Fruit fly (Drosophila melanogaster) whole organism, embryonic: ENCODE results near the gene CG10996.

ENCODE experiments used
- BtbVII ChIP-seq: fragments of 200-800 bp; sonication (Bioruptor generic); optimal IDR thresholded peaks from 3 replicates; lab custom pipeline; 2017; ENCODE audit warnings: missing biosample characterization, mild to moderate bottlenecking, missing genetic modification characterization
- CG10979 ChIP-seq: fragments of 200-800 bp; sonication (Bioruptor generic); optimal IDR thresholded peaks from 2 replicates; lab custom pipeline; 2018; ENCODE audit warnings: missing biosample characterization, mild to moderate bottlenecking, missing genetic modification characterization, moderate library complexity
- CG11560 ChIP-seq: fragments of 200-800 bp; sonication (Bioruptor generic); IDR thresholded peaks from 3 replicates; pipeline ENCODE4 v1.3.6; 2022; ENCODE audit warnings: missing biosample characterization, missing genetic modification characterization
- CG11723 ChIP-seq: fragments of 200-800 bp; sonication (Bioruptor generic); optimal IDR thresholded peaks from 2 replicates; lab custom pipeline; 2017; ENCODE audit warnings: missing biosample characterization, mild to moderate bottlenecking, missing genetic modification characterization
- CG12744 ChIP-seq: fragments of 200-800 bp; sonication (Bioruptor generic); optimal IDR thresholded peaks from 2 replicates; lab custom pipeline; 2016; ENCODE audit warnings: missing biosample characterization, missing genetic modification characterization
- CG12769 ChIP-seq: fragments of 200-800 bp; sonication (Bioruptor generic); optimal IDR thresholded peaks from 2 replicates; lab custom pipeline; 2019; ENCODE audit warnings: missing biosample characterization, mild to moderate bottlenecking, missing genetic modification characterization, moderate library complexity
- CG13287 ChIP-seq: fragments of 200-800 bp; sonication (Bioruptor generic); IDR thresholded peaks from 2 replicates; pipeline ENCODE4 v1.3.6; 2022; ENCODE audit warnings: missing biosample characterization, missing genetic modification characterization; ENCODE audit not compliant: partially characterized antibody
- CG14441 ChIP-seq: fragments of 200-800 bp; sonication (Bioruptor generic); IDR thresholded peaks from 2 replicates; pipeline ENCODE4 v1.3.6; 2022; ENCODE audit warnings: missing biosample characterization, missing genetic modification characterization
- CG15514 ChIP-seq: fragments of 200-800 bp; sonication (Bioruptor generic); optimal IDR thresholded peaks from 3 replicates; lab custom pipeline; 2017; ENCODE audit warnings: missing biosample characterization, missing genetic modification characterization, mild to moderate bottlenecking, moderate library complexity, missing genetic modification reagents
- CG1602 ChIP-seq: fragments of 200-800 bp; sonication (Bioruptor generic); optimal IDR thresholded peaks from 3 replicates; lab custom pipeline; 2016; ENCODE audit warnings: missing biosample characterization, missing genetic modification characterization
- CG1603 ChIP-seq: fragments of 200-800 bp; sonication (Bioruptor generic); optimal IDR thresholded peaks from 2 replicates; lab custom pipeline; 2019; ENCODE audit warnings: missing biosample characterization, mild to moderate bottlenecking, missing genetic modification characterization, moderate library complexity
- CG16813 ChIP-seq: fragments of 200-800 bp; sonication (Bioruptor generic); IDR thresholded peaks from 3 replicates; pipeline ENCODE4 v1.3.6; 2022; ENCODE audit warnings: missing biosample characterization, missing genetic modification characterization; ENCODE audit not compliant: partially characterized antibody
- CG2116 ChIP-seq: fragments of 200-800 bp; sonication (Bioruptor generic); optimal IDR thresholded peaks from 3 replicates; lab custom pipeline; 2018; ENCODE audit warnings: missing biosample characterization, mild to moderate bottlenecking, missing genetic modification characterization
- CG2678 ChIP-seq: fragments of 200-800 bp; sonication (Bioruptor generic); optimal IDR thresholded peaks from 3 replicates; lab custom pipeline; 2019; ENCODE audit warnings: missing biosample characterization, mild to moderate bottlenecking, missing genetic modification characterization, moderate library complexity
- CG2712 ChIP-seq: fragments of 200-800 bp; optimal IDR thresholded peaks from 3 replicates; lab custom pipeline; 2019; ENCODE audit warnings: missing biosample characterization, mild to moderate bottlenecking, missing genetic modification characterization, moderate library complexity
- CG5180 ChIP-seq: fragments of 200-800 bp; sonication (Bioruptor generic); optimal IDR thresholded peaks from 3 replicates; lab custom pipeline; 2017; ENCODE audit warnings: missing biosample characterization, missing genetic modification characterization, mild to moderate bottlenecking, moderate library complexity, missing genetic modification reagents
- CG8290 ChIP-seq, 3 experiments: fragments of 200-800 bp; sonication (Bioruptor generic); optimal IDR thresholded peaks; 2 replicates each; lab custom pipeline; 2016 to 2019; ENCODE audit warnings: missing biosample characterization in 3 of 3, missing genetic modification characterization in 3 of 3, mild to moderate bottlenecking in 2 of 3, moderate library complexity in 1 of 3
- CG9817 ChIP-seq: fragments of 200-800 bp; sonication (Bioruptor generic); optimal IDR thresholded peaks from 2 replicates; lab custom pipeline; 2018; ENCODE audit warnings: missing biosample characterization, mild to moderate bottlenecking, missing genetic modification characterization, moderate library complexity
- CTCF ChIP-seq: fragments of 200-800 bp; sonication (Bioruptor generic); optimal IDR thresholded peaks from 2 replicates; lab custom pipeline; 2017; ENCODE audit warnings: missing biosample characterization, mild to moderate bottlenecking, missing genetic modification characterization, moderate library complexity
- D19A ChIP-seq: fragments of 200-800 bp; optimal IDR thresholded peaks from 3 replicates; lab custom pipeline; 2019; ENCODE audit warnings: missing biosample characterization, mild to moderate bottlenecking, missing genetic modification characterization, moderate library complexity
- Deaf1 ChIP-seq: fragments of 200-800 bp; optimal IDR thresholded peaks from 3 replicates; lab custom pipeline; 2019; ENCODE audit warnings: missing biosample characterization, mild to moderate bottlenecking, missing genetic modification characterization, moderate library complexity
- Dfd ChIP-seq, 2 experiments: fragments of >200 bp; optimal IDR thresholded peaks; 2 replicates each; lab custom pipeline; 2017; ENCODE audit warnings: missing biosample characterization in 2 of 2, missing genetic modification characterization in 2 of 2
- Dip2 ChIP-seq: fragments of 200-800 bp; sonication (Bioruptor generic); IDR thresholded peaks from 2 replicates; pipeline ENCODE4 v1.3.6; 2022; ENCODE audit warnings: missing biosample characterization, missing genetic modification characterization
- Dll ChIP-seq: fragments of 200-800 bp; sonication (Bioruptor generic); IDR thresholded peaks from 4 replicates; pipeline ENCODE4 v1.3.6; 2022; ENCODE audit warnings: missing biosample characterization, missing genetic modification characterization; ENCODE audit not compliant: partially characterized antibody
- Eip74EF ChIP-seq, 2 experiments: fragments of 200-800 bp in 1 of 2; fragments of >200 bp in 1 of 2; sonication (Bioruptor generic) in 1 of 2; optimal IDR thresholded peaks; 2 replicates each; lab custom pipeline; 2017 to 2019; ENCODE audit warnings: missing biosample characterization in 2 of 2, missing genetic modification characterization in 2 of 2, mild to moderate bottlenecking in 1 of 2, moderate library complexity in 1 of 2
- Ets97D ChIP-seq: fragments of 200-800 bp; sonication (Bioruptor generic); optimal IDR thresholded peaks from 3 replicates; lab custom pipeline; 2016; ENCODE audit warnings: missing biosample characterization, missing genetic modification characterization
- Hmr ChIP-seq: fragments of 200-800 bp; sonication (Bioruptor generic); optimal IDR thresholded peaks from 3 replicates; lab custom pipeline; 2017; ENCODE audit warnings: mild to moderate bottlenecking, missing biosample characterization, missing genetic modification reagents, missing genetic modification characterization
- Jarid2 ChIP-seq: fragments of 200-800 bp; sonication (Bioruptor generic); optimal IDR thresholded peaks from 3 replicates; lab custom pipeline; 2017; ENCODE audit warnings: mild to moderate bottlenecking, missing biosample characterization, missing genetic modification reagents, missing genetic modification characterization
- Lim3 ChIP-seq: fragments of 200-800 bp; sonication (Bioruptor generic); IDR thresholded peaks from 2 replicates; pipeline ENCODE4 v1.3.6; 2022; ENCODE audit warnings: missing biosample characterization, missing genetic modification characterization
- Med ChIP-seq: fragments of 200-800 bp; sonication (Bioruptor generic); peaks from one replicate; lab custom pipeline; 2016; ENCODE audit warnings: missing biosample characterization, missing genetic modification characterization, mild to moderate bottlenecking, inconsistent platforms, moderate library complexity
- Nf-YC ChIP-seq: fragments of 200-800 bp; optimal IDR thresholded peaks from 3 replicates; lab custom pipeline; 2019; ENCODE audit warnings: missing biosample characterization, mild to moderate bottlenecking, missing genetic modification characterization, moderate library complexity
- Rfx ChIP-seq: fragments of 200-800 bp; sonication (Bioruptor generic); IDR thresholded peaks from 2 replicates; pipeline ENCODE4 v1.3.6; 2022; ENCODE audit warnings: missing biosample characterization, missing genetic modification characterization
- Sin3A ChIP-seq: fragments of >200 bp; optimal IDR thresholded peaks from 2 replicates; lab custom pipeline; 2018
- Sry-δ ChIP-seq: fragments of 200-800 bp; sonication (Bioruptor generic); optimal IDR thresholded peaks from 2 replicates; lab custom pipeline; 2016; ENCODE audit warnings: missing biosample characterization, missing genetic modification characterization
- br ChIP-seq: fragments of >200 bp; optimal IDR thresholded peaks from 2 replicates; lab custom pipeline; 2017
- chinmo ChIP-seq: fragments of 200-800 bp; sonication (Bioruptor generic); IDR thresholded peaks from 4 replicates; pipeline ENCODE4 v1.3.6; 2022; ENCODE audit warnings: missing biosample characterization, missing genetic modification characterization; ENCODE audit not compliant: partially characterized antibody
- chm ChIP-seq: fragments of 200-800 bp; sonication (Bioruptor generic); IDR thresholded peaks from 2 replicates; pipeline ENCODE4 v1.3.6; 2022; ENCODE audit warnings: missing biosample characterization, missing genetic modification characterization
- hb ChIP-seq: fragments of 200-800 bp; sonication (Bioruptor generic); IDR thresholded peaks from 3 replicates; pipeline ENCODE4 v1.3.6; 2022; ENCODE audit warnings: missing biosample characterization, missing genetic modification characterization; ENCODE audit not compliant: partially characterized antibody
- lab ChIP-seq: fragments of 200-800 bp; sonication (Bioruptor generic); optimal IDR thresholded peaks from 3 replicates; lab custom pipeline; 2017; ENCODE audit warnings: missing biosample characterization, missing genetic modification characterization, mild to moderate bottlenecking, moderate library complexity, missing genetic modification reagents
- lola ChIP-seq, 3 experiments: fragments of >200 bp in 2 of 3; fragments of 200-800 bp in 1 of 3; sonication (Bioruptor generic) in 1 of 3; optimal IDR thresholded peaks; 2 replicates each; lab custom pipeline; 2017 to 2019; ENCODE audit warnings: missing biosample characterization in 3 of 3, missing genetic modification characterization in 3 of 3, mild to moderate bottlenecking in 1 of 3, moderate library complexity in 1 of 3
- maf-S ChIP-seq: fragments of 200-800 bp; sonication (Bioruptor generic); optimal IDR thresholded peaks from 2 replicates; lab custom pipeline; 2016; ENCODE audit warnings: missing biosample characterization, missing genetic modification characterization
- onecut ChIP-seq: fragments of 200-800 bp; sonication (Bioruptor generic); IDR thresholded peaks from 2 replicates; pipeline ENCODE4 v1.3.6; 2022; ENCODE audit warnings: missing biosample characterization, missing genetic modification characterization
- pan ChIP-seq, 4 experiments: fragments of >200 bp in 3 of 4; fragments of 200-800 bp in 1 of 4; sonication (Bioruptor generic) in 1 of 4; optimal IDR thresholded peaks in 3 of 4; IDR thresholded peaks in 1 of 4; 2 replicates each; pipeline versions ENCODE4 v1.3.6 to Lab custom; 2017 to 2022; ENCODE audit warnings: missing biosample characterization in 2 of 4, missing genetic modification characterization in 2 of 4, mixed read lengths in 1 of 4
- phol ChIP-seq: fragments of 200-800 bp; sonication (Bioruptor generic); optimal IDR thresholded peaks from 3 replicates; lab custom pipeline; 2018; ENCODE audit warnings: missing biosample characterization, mild to moderate bottlenecking, missing genetic modification characterization, moderate library complexity
- rib ChIP-seq: fragments of 200-800 bp; sonication (Bioruptor generic); IDR thresholded peaks from 2 replicates; pipeline ENCODE4 v1.3.6; 2022; ENCODE audit warnings: missing biosample characterization, missing genetic modification characterization
- row ChIP-seq: fragments of 200-800 bp; sonication (Bioruptor generic); IDR thresholded peaks from 3 replicates; pipeline ENCODE4 v1.3.6; 2022; ENCODE audit warnings: missing biosample characterization, missing genetic modification characterization
- sima ChIP-seq: fragments of 200-800 bp; sonication (Bioruptor generic); optimal IDR thresholded peaks from 2 replicates; lab custom pipeline; 2016; ENCODE audit warnings: missing biosample characterization, missing genetic modification characterization
- tna ChIP-seq: fragments of 200-800 bp; sonication (Bioruptor generic); IDR thresholded peaks from 2 replicates; pipeline ENCODE4 v1.3.6; 2022; ENCODE audit warnings: missing biosample characterization, missing genetic modification characterization; ENCODE audit not compliant: partially characterized antibody

CG10996 gene

DNA sequence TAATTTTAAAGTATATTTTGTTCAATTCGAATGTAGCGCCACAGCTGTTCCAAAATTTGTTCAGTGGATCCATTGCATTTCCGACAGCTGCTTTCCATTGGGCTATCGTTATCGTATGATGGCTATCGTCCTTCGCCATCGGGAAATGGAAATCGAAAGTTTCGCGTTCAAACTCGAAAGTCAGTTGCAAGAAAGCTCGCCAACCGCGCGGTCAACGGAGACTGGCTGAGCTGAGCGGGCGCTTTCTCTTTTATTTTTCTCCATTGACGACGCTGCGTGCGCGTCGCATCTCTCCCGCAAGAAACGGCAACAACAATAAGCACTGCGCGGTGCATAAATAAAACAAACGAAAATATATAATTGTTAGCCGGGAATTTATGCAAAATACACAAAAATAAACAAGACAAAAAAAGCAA, 13.9 kb downstream of the CG10996 start, which contains the start of gene inaE (continued):
- TF ChIP-seq Hmr (GFP tag; lab: Kevin White, UChicago) (no peak), CG13287 (peak; percentile 69), CG16813 (0 out of 3 replicates have a peak, but pooled peaks have one; percentile 40), Ets97D (peak; percentile 64), Jarid2 (GFP tag; lab: Kevin White, UChicago) (peak; percentile 86), row (GFP tag; lab: Robert Waterston, UW) (peak; percentile 40; the same call in 1 of the 3 replicates), Med (GFP tag; lab: Kevin White, UChicago) (peak; percentile 90), CG12744 (GFP tag; lab: Kevin White, UChicago) (peak; percentile 16), Rfx (0 out of 2 replicates have a peak, but pooled peaks have one; percentile 22), Dfd (GFP tag; optimal IDR thresholded peaks at IDR 0.05; lab: Kevin White, UChicago) (no peak), CG5180 (peak; percentile 84), Lim3 (GFP tag; lab: Robert Waterston, UW) (no peak), maf-S (GFP tag; lab: Kevin White, UChicago) (no peak), Dip2 (GFP tag; lab: Robert Waterston, UW) (no peak), tna (GFP tag; lab: Robert Waterston, UW) (peak; percentile 66), lola (GFP tag; optimal IDR thresholded peaks at IDR 0.05; lab: Kevin White, UChicago) (peak in 1 of 3 experiments; percentile 79), onecut (GFP tag; lab: Robert Waterston, UW) (peak; percentile 13; the same call in 1 of the 2 replicates), CG2712 (peak; percentile 33), chm (GFP tag; lab: Robert Waterston, UW) (0 out of 2 replicates have a peak, but pooled peaks have one; percentile 37), chinmo (GFP tag; lab: Robert Waterston, UW) (0 out of 4 replicates have a peak, but pooled peaks have one; percentile 63), Deaf1 (peak; percentile 10), CG11723 (GFP tag; lab: Kevin White, UChicago) (peak; percentile 6), CG12769 (tag; lab: Kevin White, UChicago) (peak; percentile 28), phol (tag; lab: Kevin White, UChicago) (peak; percentile 26), Sin3A (lab: Kevin White, UChicago) (peak; percentile 0), CG11560 (tag; lab: Robert Waterston, UW) (no peak), Nf-YC (tag; lab: Kevin White, UChicago) (peak; percentile 17), Eip74EF (GFP tag; optimal IDR thresholded peaks at IDR 0.05; lab: Kevin White, UChicago) (peak in 1 of 2 experiments; percentile 65), sima (no peak), D19A (peak; percentile 3), CG10979 (no peak), rib (GFP tag; lab: Robert Waterston, UW) (peak; percentile 60), BtbVII (GFP tag; lab: Kevin White, UChicago) (peak; percentile 43), CG15514 (GFP tag; lab: Kevin White, UChicago) (peak; percentile 79), Sry-δ (GFP tag; lab: Kevin White, UChicago) (peak; percentile 43), CG8290 (GFP tag; optimal IDR thresholded peaks at IDR 0.05; lab: Kevin White, UChicago) (no peak), CG8290 (tag; optimal IDR thresholded peaks at IDR 0.05; lab: Kevin White, UChicago) (peak in 1 of 2 experiments; percentile 63), Dll (GFP tag; lab: Robert Waterston, UW) (peak; percentile 54; the same call in 2 of the 4 replicates), br (no peak), pan (optimal IDR thresholded peaks at IDR 0.05; lab: Kevin White, UChicago) (no peak), pan (GFP tag; optimal IDR thresholded peaks at IDR 0.05 in 1 of 2, IDR thresholded peaks at IDR 0.05 in 1 of 2) (peak in 1 of 2 experiments; percentile 20), CG14441 (GFP tag; lab: Robert Waterston, UW) (no peak), CG1603 (tag; lab: Kevin White, UChicago) (peak; percentile 54), lab (peak; percentile 39), hb (peak; percentile 29; the same call in 1 of the 3 replicates), CG1602 (GFP tag; lab: Kevin White, UChicago) (no peak), CG2678 (peak; percentile 11), CTCF (GFP tag; lab: Kevin White, UChicago) (peak; percentile 12), CG9817 (tag; lab: Kevin White, UChicago) (no peak), CG2116 (peak; percentile 62)
